Fruit fly (Drosophila melanogaster) whole organism, embryonic: ENCODE measurements around the gene Pgm1.
A peak's percentile ranks its signal among the peaks of the same experiment; 100 is the strongest.

Experiments
- Atf6 ChIP-seq: fragments of 200-800 bp; sonication (Bioruptor generic); IDR thresholded peaks from 2 replicates; pipeline ENCODE4 v1.3.6; 2022; ENCODE audit warnings: missing biosample characterization, missing genetic modification characterization
- Blimp-1 ChIP-seq: fragments of 200-800 bp; sonication (Bioruptor generic); optimal IDR thresholded peaks from 3 replicates; lab custom pipeline; 2018; ENCODE audit warnings: missing biosample characterization, missing genetic modification characterization, mild to moderate bottlenecking, moderate library complexity, missing genetic modification reagents
- CG10366 ChIP-seq: fragments of 200-800 bp; sonication (Bioruptor generic); IDR thresholded peaks from 2 replicates; pipeline ENCODE4 v1.3.6; 2022; ENCODE audit warnings: missing biosample characterization, missing genetic modification characterization
- CG10462 ChIP-seq: fragments of 200-800 bp; sonication (Bioruptor generic); optimal IDR thresholded peaks from 2 replicates; lab custom pipeline; 2016; ENCODE audit warnings: missing biosample characterization, missing genetic modification characterization
- CG12299 ChIP-seq: fragments of 200-800 bp; sonication (Bioruptor generic); optimal IDR thresholded peaks from 2 replicates; lab custom pipeline; 2018; ENCODE audit warnings: missing biosample characterization, mild to moderate bottlenecking, missing genetic modification characterization
- CG13424 ChIP-seq: fragments of 200-800 bp; sonication (Bioruptor generic); optimal IDR thresholded peaks from 2 replicates; lab custom pipeline; 2019; ENCODE audit warnings: missing biosample characterization, mild to moderate bottlenecking, missing genetic modification characterization, moderate library complexity
- CG13894 ChIP-seq: fragments of 200-800 bp; sonication (Bioruptor generic); optimal IDR thresholded peaks from 3 replicates; lab custom pipeline; 2018; ENCODE audit warnings: missing biosample characterization, mild to moderate bottlenecking, missing genetic modification characterization, moderate library complexity
- CG14441 ChIP-seq: fragments of 200-800 bp; sonication (Bioruptor generic); IDR thresholded peaks from 2 replicates; pipeline ENCODE4 v1.3.6; 2022; ENCODE audit warnings: missing biosample characterization, missing genetic modification characterization
- CG14710 ChIP-seq: fragments of 200-800 bp; sonication (Bioruptor generic); optimal IDR thresholded peaks from 3 replicates; lab custom pipeline; 2019; ENCODE audit warnings: missing biosample characterization, mild to moderate bottlenecking, missing genetic modification characterization, moderate library complexity
- CG2120 ChIP-seq: fragments of 200-800 bp; sonication (Bioruptor generic); optimal IDR thresholded peaks from 3 replicates; lab custom pipeline; 2016; ENCODE audit warnings: missing biosample characterization, missing genetic modification characterization
- CG32767 ChIP-seq: fragments of 200-800 bp; sonication (Bioruptor generic); IDR thresholded peaks from 2 replicates; pipeline ENCODE4 v1.3.6; 2022; ENCODE audit warnings: missing biosample characterization, missing genetic modification characterization
- CG3995 ChIP-seq: fragments of 200-800 bp; sonication (Bioruptor generic); optimal IDR thresholded peaks from 3 replicates; lab custom pipeline; 2016; ENCODE audit warnings: missing biosample characterization, missing genetic modification characterization
- CG4730 ChIP-seq: fragments of 200-800 bp; sonication (Bioruptor generic); IDR thresholded peaks from 2 replicates; pipeline ENCODE4 v1.3.6; 2022; ENCODE audit warnings: missing biosample characterization, missing genetic modification characterization
- CG6854 ChIP-seq: fragments of 200-800 bp; sonication (Bioruptor generic); optimal IDR thresholded peaks from 3 replicates; lab custom pipeline; 2017; ENCODE audit warnings: missing biosample characterization, mild to moderate bottlenecking, missing genetic modification characterization
- CG7745 ChIP-seq: fragments of 200-800 bp; sonication (Bioruptor generic); optimal IDR thresholded peaks from 2 replicates; lab custom pipeline; 2018; ENCODE audit warnings: missing biosample characterization, mild to moderate bottlenecking, missing genetic modification characterization, moderate library complexity
- CG7786 ChIP-seq: fragments of 200-800 bp; sonication (Bioruptor generic); optimal IDR thresholded peaks from 2 replicates; lab custom pipeline; 2016; ENCODE audit warnings: missing biosample characterization, missing genetic modification characterization
- CG8290 ChIP-seq, 3 experiments: fragments of 200-800 bp; sonication (Bioruptor generic); optimal IDR thresholded peaks; 2 replicates each; lab custom pipeline; 2016 to 2019; ENCODE audit warnings: missing biosample characterization in 3 of 3, missing genetic modification characterization in 3 of 3, mild to moderate bottlenecking in 2 of 3, moderate library complexity in 1 of 3
- CG8765 ChIP-seq: fragments of 200-800 bp; sonication (Bioruptor generic); IDR thresholded peaks from 2 replicates; pipeline ENCODE4 v1.3.6; 2022; ENCODE audit warnings: missing biosample characterization, missing genetic modification characterization
- Deaf1 ChIP-seq: fragments of 200-800 bp; optimal IDR thresholded peaks from 3 replicates; lab custom pipeline; 2019; ENCODE audit warnings: missing biosample characterization, mild to moderate bottlenecking, missing genetic modification characterization, moderate library complexity
- Doc3 ChIP-seq: fragments of 200-800 bp; sonication (Bioruptor generic); IDR thresholded peaks from 3 replicates; pipeline ENCODE4 v1.3.6; 2022; ENCODE audit warnings: missing biosample characterization, missing genetic modification characterization; ENCODE audit not compliant: partially characterized antibody
- Eip74EF ChIP-seq, 2 experiments: fragments of 200-800 bp in 1 of 2; fragments of >200 bp in 1 of 2; sonication (Bioruptor generic) in 1 of 2; optimal IDR thresholded peaks; 2 replicates each; lab custom pipeline; 2017 to 2019; ENCODE audit warnings: missing biosample characterization in 2 of 2, missing genetic modification characterization in 2 of 2, mild to moderate bottlenecking in 1 of 2, moderate library complexity in 1 of 2
- H15 ChIP-seq: fragments of 200-800 bp; sonication (Bioruptor generic); IDR thresholded peaks from 3 replicates; pipeline ENCODE4 v1.3.6; 2022; ENCODE audit warnings: missing biosample characterization, missing genetic modification characterization
- Hr78 ChIP-seq, 2 experiments: fragments of 200-800 bp in 1 of 2; fragments of >200 bp in 1 of 2; sonication (Bioruptor generic) in 1 of 2; optimal IDR thresholded peaks; 2 replicates each; lab custom pipeline; 2017 to 2019; ENCODE audit warnings: missing biosample characterization in 2 of 2, missing genetic modification characterization in 2 of 2, mild to moderate bottlenecking in 1 of 2, moderate library complexity in 1 of 2
- TFAM ChIP-seq: fragments of 200-800 bp; sonication (Bioruptor generic); optimal IDR thresholded peaks from 2 replicates; lab custom pipeline; 2017; ENCODE audit warnings: missing biosample characterization, missing genetic modification characterization, inconsistent platforms
- Trl ChIP-seq, 3 experiments: fragments of >200 bp in 2 of 3; fragments of 200-800 bp in 1 of 3; sonication (Bioruptor generic) in 1 of 3; optimal IDR thresholded peaks; 2 replicates in 1 of 3; 3 replicates in 2 of 3; lab custom pipeline; 2016 to 2017; ENCODE audit warnings: missing biosample characterization in 1 of 3, missing genetic modification characterization in 1 of 3
- Vsx1 ChIP-seq: fragments of 200-800 bp; sonication (Bioruptor generic); optimal IDR thresholded peaks from 2 replicates; lab custom pipeline; 2017; ENCODE audit warnings: missing biosample characterization, mild to moderate bottlenecking, missing genetic modification characterization, missing genetic modification reagents
- abd-A ChIP-seq: fragments of 200-800 bp; sonication (Bioruptor generic); optimal IDR thresholded peaks from 3 replicates; lab custom pipeline; 2019; ENCODE audit warnings: missing biosample characterization, mild to moderate bottlenecking, missing genetic modification characterization, moderate library complexity
- ara ChIP-seq: fragments of 200-800 bp; sonication (Bioruptor generic); IDR thresholded peaks from 2 replicates; pipeline ENCODE4 v1.3.6; 2022; ENCODE audit warnings: missing biosample characterization, missing genetic modification characterization
- ase ChIP-seq: fragments of 200-800 bp; sonication (Bioruptor generic); IDR thresholded peaks from 3 replicates; pipeline ENCODE4 v1.3.6; 2022; ENCODE audit warnings: missing biosample characterization, missing genetic modification characterization
- ci ChIP-seq: fragments of 200-800 bp; sonication (Bioruptor generic); IDR thresholded peaks from 3 replicates; pipeline ENCODE4 v1.3.6; 2022; ENCODE audit warnings: missing biosample characterization, missing genetic modification characterization
- crol ChIP-seq: fragments of 200-800 bp; sonication (Bioruptor generic); IDR thresholded peaks from 2 replicates; pipeline ENCODE4 v1.3.6; 2022; ENCODE audit warnings: missing biosample characterization, missing genetic modification characterization
- dmrt11E ChIP-seq: fragments of 200-800 bp; sonication (Bioruptor generic); optimal IDR thresholded peaks from 3 replicates; lab custom pipeline; 2018; ENCODE audit warnings: missing biosample characterization, mild to moderate bottlenecking, missing genetic modification characterization, moderate library complexity
- gcm ChIP-seq: fragments of 200-800 bp; sonication (Bioruptor generic); optimal IDR thresholded peaks from 2 replicates; lab custom pipeline; 2019; ENCODE audit warnings: missing biosample characterization, mild to moderate bottlenecking, missing genetic modification characterization, moderate library complexity
- pros ChIP-seq: fragments of 200-800 bp; sonication (Bioruptor generic); optimal IDR thresholded peaks from 3 replicates; lab custom pipeline; 2019; ENCODE audit warnings: missing biosample characterization, mild to moderate bottlenecking, missing genetic modification characterization, moderate library complexity
- sens ChIP-seq: fragments of 200-800 bp; sonication (Bioruptor generic); peaks from one replicate; lab custom pipeline; 2016; ENCODE audit warnings: missing biosample characterization, missing genetic modification characterization
- seq ChIP-seq: fragments of 200-800 bp; sonication (Bioruptor generic); IDR thresholded peaks from 2 replicates; pipeline ENCODE4 v1.3.6; 2022; ENCODE audit warnings: missing biosample characterization, missing genetic modification characterization
- sr ChIP-seq: fragments of 200-800 bp; sonication (Bioruptor generic); IDR thresholded peaks from 3 replicates; pipeline ENCODE4 v1.3.6; 2022; ENCODE audit warnings: missing biosample characterization, missing genetic modification characterization
- sug ChIP-seq: fragments of 200-800 bp; optimal IDR thresholded peaks from 2 replicates; lab custom pipeline; 2019; ENCODE audit warnings: missing biosample characterization, mild to moderate bottlenecking, missing genetic modification characterization, moderate library complexity
- tap ChIP-seq: fragments of 200-800 bp; optimal IDR thresholded peaks from 3 replicates; lab custom pipeline; 2019; ENCODE audit warnings: missing biosample characterization, mild to moderate bottlenecking, missing genetic modification characterization, moderate library complexity
- tin ChIP-seq: fragments of 200-800 bp; sonication (Bioruptor generic); optimal IDR thresholded peaks from 3 replicates; lab custom pipeline; 2016; ENCODE audit warnings: missing biosample characterization, missing genetic modification characterization
- tna ChIP-seq: fragments of 200-800 bp; sonication (Bioruptor generic); IDR thresholded peaks from 2 replicates; pipeline ENCODE4 v1.3.6; 2022; ENCODE audit warnings: missing biosample characterization, missing genetic modification characterization; ENCODE audit not compliant: partially characterized antibody
- usp ChIP-seq: fragments of >200 bp; optimal IDR thresholded peaks from 2 replicates; lab custom pipeline; 2017; ENCODE audit warnings: missing biosample characterization, missing genetic modification characterization
- vvl ChIP-seq: fragments of 200-800 bp; sonication (Bioruptor generic); IDR thresholded peaks from 2 replicates; pipeline ENCODE4 v1.3.6; 2022; ENCODE audit warnings: missing biosample characterization, missing genetic modification characterization

Pgm1 gene

DNA sequence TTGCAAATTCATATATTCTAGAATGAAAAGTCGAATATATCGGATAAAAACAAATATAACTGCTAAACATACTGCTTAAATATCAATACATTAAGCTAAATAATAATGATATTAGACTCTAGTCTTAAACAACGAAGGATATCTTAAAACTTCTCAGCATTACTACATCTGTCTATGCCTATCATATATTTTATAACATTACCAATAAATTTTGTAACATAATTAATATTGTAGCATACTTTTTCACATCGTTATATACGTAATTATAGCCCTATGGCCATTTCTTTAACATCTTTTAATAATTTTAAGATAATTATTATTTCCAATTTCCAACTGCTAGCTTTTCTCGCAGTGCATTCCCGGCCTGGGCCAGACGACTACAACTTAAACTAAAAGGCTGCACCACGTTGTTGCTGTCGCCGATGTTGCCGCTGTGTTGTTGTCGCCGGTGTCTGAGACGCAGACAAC is 44.5 kb upstream of the Pgm1 start (continued):
- TF ChIP-seq tap (tag; lab: Kevin White, UChicago) (no peak), Doc3 (no peak), gcm (GFP tag; lab: Kevin White, UChicago) (no peak), CG14441 (GFP tag; lab: Robert Waterston, UW) (no peak), CG10462 (GFP tag; lab: Kevin White, UChicago) (no peak), Blimp-1 (GFP tag; lab: Kevin White, UChicago) (peak; percentile 22)

DNA sequence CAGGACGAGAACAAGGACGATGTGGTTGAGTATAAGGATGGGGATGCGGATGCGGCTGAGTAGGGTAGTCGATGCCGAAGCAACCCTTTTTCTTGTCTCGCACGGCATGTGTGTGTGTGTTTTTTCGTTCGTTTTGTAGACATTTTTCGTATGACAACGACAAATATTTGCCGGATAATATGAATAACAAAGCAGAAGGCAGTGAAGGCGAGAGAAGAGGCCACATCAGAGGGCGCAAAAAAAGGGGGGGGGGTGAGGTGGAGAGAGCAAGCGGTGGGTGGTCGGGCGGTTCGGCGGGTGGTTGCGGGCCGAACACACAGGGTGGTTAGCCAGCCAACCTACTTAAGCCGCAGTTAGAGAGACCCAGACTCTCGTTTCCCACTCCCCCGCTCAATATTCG is 44.0 kb upstream of the Pgm1 start:
- TF ChIP-seq pros (GFP tag; lab: Kevin White, UChicago): peak; percentile 85
- TF ChIP-seq ase (GFP tag; lab: Robert Waterston, UW): no peak
- TF ChIP-seq Deaf1 (tag; lab: Kevin White, UChicago): peak; percentile 14
- TF ChIP-seq CG8290 (GFP tag; optimal IDR thresholded peaks at IDR 0.05; lab: Kevin White, UChicago): no peak
- peak in 1 of 2 experiments; percentile 6 for TF ChIP-seq CG8290 (tag; optimal IDR thresholded peaks at IDR 0.05; lab: Kevin White, UChicago)
- TF ChIP-seq abd-A (tag; lab: Kevin White, UChicago): peak; percentile 30
- no peak for TF ChIP-seq CG7745 (tag; lab: Kevin White, UChicago)
- 0 out of 3 replicates have a peak, but pooled peaks have one; percentile 22 for TF ChIP-seq ci (GFP tag; lab: Robert Waterston, UW)
- 0 out of 2 replicates have a peak, but pooled peaks have one; percentile 35 for TF ChIP-seq seq (GFP tag; lab: Robert Waterston, UW)
- no peak for TF ChIP-seq usp
- TF ChIP-seq tna (GFP tag; lab: Robert Waterston, UW): no peak
- no peak for TF ChIP-seq CG8765 (GFP tag; lab: Robert Waterston, UW)
- no peak for TF ChIP-seq ara (GFP tag; lab: Robert Waterston, UW)
- TF ChIP-seq crol (GFP tag; lab: Robert Waterston, UW): peak; percentile 85
- TF ChIP-seq Trl (optimal IDR thresholded peaks at IDR 0.05; lab: Kevin White, UChicago): peak in 1 of 2 experiments; percentile 18
- TF ChIP-seq Trl (GFP tag; optimal IDR thresholded peaks at IDR 0.05; lab: Kevin White, UChicago): no peak

DNA sequence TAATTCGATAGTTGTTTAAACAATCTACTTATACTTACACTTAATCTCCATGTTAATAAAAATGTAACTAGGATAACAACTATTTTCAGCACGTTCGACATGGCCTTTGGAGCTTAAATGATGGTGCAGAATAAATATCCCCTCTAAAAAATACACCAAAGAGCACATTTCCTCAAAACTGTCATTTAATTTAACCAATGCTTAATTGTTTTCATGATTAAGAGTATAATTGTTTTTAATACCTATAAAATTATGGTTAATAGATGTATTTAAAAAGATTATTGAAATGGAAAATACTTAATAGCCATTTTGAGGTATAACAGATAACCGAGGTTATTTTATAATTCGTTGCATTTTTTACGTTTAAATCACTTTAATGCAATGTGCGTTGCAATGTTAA is 42.9 kb upstream of the Pgm1 start, which contains the start of gene CG33795:
Gene CG33795 (minus strand): TSS at position 101 of the 400 bp plus-strand sequence.
- TF ChIP-seq Atf6 (GFP tag; lab: Robert Waterston, UW): no peak
- no peak for TF ChIP-seq sr
- TF ChIP-seq CG7786 (GFP tag; lab: Kevin White, UChicago): no peak
- TF ChIP-seq dmrt11E (tag; lab: Kevin White, UChicago): no peak
- no peak for TF ChIP-seq gcm (GFP tag; lab: Kevin White, UChicago)
- TF ChIP-seq CG14710 (tag; lab: Kevin White, UChicago): no peak
- TF ChIP-seq sens: no peak
- TF ChIP-seq Hr78 (GFP tag; optimal IDR thresholded peaks at IDR 0.05; lab: Kevin White, UChicago): no peak

- TF ChIP-seq CG32767: no peak
- TF ChIP-seq CG13894: no peak
- TF ChIP-seq CG4730 (GFP tag; lab: Robert Waterston, UW): no peak
- no peak for TF ChIP-seq TFAM (GFP tag; lab: Kevin White, UChicago)
- TF ChIP-seq CG2120 (GFP tag; lab: Kevin White, UChicago): no peak
- no peak for TF ChIP-seq sug
- no peak for TF ChIP-seq CG13424 (tag; lab: Kevin White, UChicago)
- no peak for TF ChIP-seq H15 (GFP tag; lab: Robert Waterston, UW)
- TF ChIP-seq vvl (GFP tag; lab: Robert Waterston, UW): no peak
- no peak for TF ChIP-seq CG6854 (GFP tag; lab: Kevin White, UChicago)
- TF ChIP-seq Hr78 (GFP tag; optimal IDR thresholded peaks at IDR 0.05; lab: Kevin White, UChicago): no peak
- TF ChIP-seq CG12299: no peak
- no peak for TF ChIP-seq CG10366
- TF ChIP-seq Eip74EF (GFP tag; optimal IDR thresholded peaks at IDR 0.05; lab: Kevin White, UChicago): no peak
- TF ChIP-seq Vsx1 (GFP tag; lab: Kevin White, UChicago): no peak
- TF ChIP-seq tin (GFP tag; lab: Kevin White, UChicago): no peak
- no peak for TF ChIP-seq CG3995 (GFP tag; lab: Kevin White, UChicago)
Observed at dm6 chr3L:16170006-16170405, 41.7 kb upstream of the Pgm1 start, which contains the start of gene CG33796. Gene CG33796 (minus strand): TSS chr3L:16170106.
